Worm (Caenorhabditis elegans): ENCODE measurements around the gene F29B9.8.

Gene F29B9.8

ce11 chrIV:4660151-4661041 is 12.9 kb downstream of the F29B9.8 start, which contains the start of the genes F29B9.11 and jmjd-1.2 (continued):
- TF ChIP-seq pbrm-1 (GFP tag; IDR thresholded peaks at IDR 0.05) (peak; percentile 94), lin-35 (GFP tag; optimal IDR thresholded peaks at IDR 0.05) (peak in 1 of 3 experiments; percentile 67), F57C9.4 (tag; optimal IDR thresholded peaks at IDR 0.05) (no peak), B0019.2 (GFP tag; conservative IDR thresholded peaks at IDR 0.05) (peak; percentile 61; the same call in 1 of the 2 replicates), aptf-3 (GFP tag; IDR thresholded peaks at IDR 0.05) (no peak), pha-4 (tag; optimal IDR thresholded peaks at IDR 0.05) (no peak), bed-2 (GFP tag; IDR thresholded peaks at IDR 0.05) (peak; percentile 85), cebp-1 (GFP tag; IDR thresholded peaks at IDR 0.05) (peak; percentile 63; the same call in 1 of the 2 replicates), cebp-1 (tag; optimal IDR thresholded peaks at IDR 0.05) (peak; percentile 86), rcor-1 (GFP tag; IDR thresholded peaks at IDR 0.05) (peak; percentile 86), tlf-1 (GFP tag; optimal IDR thresholded peaks at IDR 0.05) (peak; percentile 86), hmg-20 (GFP tag; IDR thresholded peaks at IDR 0.05) (no peak), ZK185.1 (tag; optimal IDR thresholded peaks at IDR 0.05; ENCODE audit: poor library complexity, severe bottlenecking) (peak; percentile 44), rec-8 (tag; optimal IDR thresholded peaks at IDR 0.05) (peak in 1 of 2 experiments; percentile 4), ccch-3 (GFP tag; optimal IDR thresholded peaks at IDR 0.05) (no peak), F22D6.2 (tag; optimal IDR thresholded peaks at IDR 0.05) (peak; percentile 68), mes-4 (tag; optimal IDR thresholded peaks at IDR 0.05) (no peak), madf-8 (GFP tag; conservative IDR thresholded peaks at IDR 0.05) (peak; percentile 55), gei-17 (GFP tag; optimal IDR thresholded peaks at IDR 0.05) (peak; percentile 42), lin-40 (tag; optimal IDR thresholded peaks at IDR 0.05) (peak; percentile 92), lir-1 (GFP tag; conservative IDR thresholded peaks at IDR 0.05) (peak; percentile 80), egrh-3 (GFP tag; IDR thresholded peaks at IDR 0.05) (peak; percentile 72), Y79H2A.3 (GFP tag; conservative IDR thresholded peaks at IDR 0.05) (0 out of 2 replicates have a peak, but pooled peaks have one; percentile 60), athp-1 (tag; optimal IDR thresholded peaks at IDR 0.05) (peak; percentile 88), ets-4 (GFP tag; optimal IDR thresholded peaks at IDR 0.05) (no peak), Y56A3A.18 (GFP tag; IDR thresholded peaks at IDR 0.05) (no peak), nhr-179 (tag; optimal IDR thresholded peaks at IDR 0.05) (no peak), lsy-27 (tag; optimal IDR thresholded peaks at IDR 0.05; ENCODE audit: borderline replicate concordance, insufficient read depth) (no peak), rpc-1 (optimal IDR thresholded peaks at IDR 0.05) (no peak), rpc-1 (tag; optimal IDR thresholded peaks at IDR 0.05) (no peak), chd-7 (tag; optimal IDR thresholded peaks at IDR 0.05) (peak; percentile 68), ceh-91 (GFP tag; IDR thresholded peaks at IDR 0.05) (peak; percentile 86), him-1 (tag; optimal IDR thresholded peaks at IDR 0.05) (no peak), ceh-40 (GFP tag; IDR thresholded peaks at IDR 0.05) (no peak), sdz-38 (tag; optimal IDR thresholded peaks at IDR 0.05) (no peak), ztf-6 (GFP tag; IDR thresholded peaks at IDR 0.05) (no peak), nhr-120 (GFP tag; IDR thresholded peaks at IDR 0.05) (no peak), nfya-1 (tag; optimal IDR thresholded peaks at IDR 0.05; ENCODE audit: borderline replicate concordance, insufficient read depth) (no peak), F37B4.10 (GFP tag; IDR thresholded peaks at IDR 0.05) (no peak), F49E8.2 (tag; optimal IDR thresholded peaks at IDR 0.05; ENCODE audit: insufficient read depth) (peak; percentile 26), die-1 (tag; optimal IDR thresholded peaks at IDR 0.05) (peak; percentile 40), nfyb-1 (GFP tag; IDR thresholded peaks at IDR 0.05) (peak; percentile 89), lag-1 (GFP tag; IDR thresholded peaks at IDR 0.05) (no peak), cebp-2 (GFP tag; IDR thresholded peaks at IDR 0.05) (no peak), lsl-1 (GFP tag; optimal IDR thresholded peaks at IDR 0.05) (peak; percentile 85), madf-10 (tag; optimal IDR thresholded peaks at IDR 0.05) (peak; percentile 86), B0035.1 (tag; optimal IDR thresholded peaks at IDR 0.05) (peak; percentile 63)
